Worm (Caenorhabditis elegans) whole organism, L2 larva: ENCODE measurements around the gene ttr-17.
A peak's percentile ranks its signal among the peaks of the same experiment; 100 is the strongest.

Source experiments
- C34F6.9 ChIP-seq: fragments of 150-350 bp; optimal IDR thresholded peaks from 2 replicates; lab custom pipeline; 2014; ENCODE audit warnings: missing biosample characterization, missing genetic modification characterization
- F13H6.1 ChIP-seq: sonication (generic microtip); optimal IDR thresholded peaks from 2 replicates; lab custom pipeline; 2016; ENCODE audit warnings: missing genetic modification characterization, missing compliant biosample characterization
- R02D3.7 ChIP-seq: fragments of 150-350 bp; optimal IDR thresholded peaks from 2 replicates; lab custom pipeline; 2014; ENCODE audit warnings: missing biosample characterization, missing genetic modification characterization
- Y55F3AM.14 ChIP-seq: fragments of 200-800 bp; sonication (Bioruptor generic); optimal IDR thresholded peaks from 2 replicates; lab custom pipeline; 2018; ENCODE audit warnings: mild to moderate bottlenecking, missing genetic modification characterization, missing compliant biosample characterization
- ZK546.5 ChIP-seq: sonication (generic microtip); optimal IDR thresholded peaks from 2 replicates; lab custom pipeline; 2017; ENCODE audit warnings: missing biosample characterization, missing genetic modification characterization
- alr-1 ChIP-seq: fragments of 150-350 bp; optimal IDR thresholded peaks from 2 replicates; lab custom pipeline; 2014; ENCODE audit warnings: missing biosample characterization, missing genetic modification characterization
- aly-2 ChIP-seq: fragments of 150-350 bp; optimal IDR thresholded peaks from 2 replicates; lab custom pipeline; 2014; ENCODE audit warnings: missing biosample characterization, missing genetic modification characterization
- ama-1 ChIP-seq: fragments of 150-350 bp; optimal IDR thresholded peaks from 2 replicates; lab custom pipeline; 2018; ENCODE audit warnings: inconsistent platforms
- blmp-1 ChIP-seq: sonication (generic microtip); optimal IDR thresholded peaks from 2 replicates; lab custom pipeline; 2017; ENCODE audit warnings: missing genetic modification characterization, mild to moderate bottlenecking, missing compliant biosample characterization, antibody characterized with exemption, moderate library complexity; ENCODE audit not compliant: insufficient read depth
- ceh-16 ChIP-seq: fragments of 150-350 bp; optimal IDR thresholded peaks from 2 replicates; lab custom pipeline; 2014; ENCODE audit warnings: missing biosample characterization, missing genetic modification characterization
- ceh-82 ChIP-seq: fragments of 150-350 bp; optimal IDR thresholded peaks from 2 replicates; lab custom pipeline; 2014; ENCODE audit warnings: missing biosample characterization, missing genetic modification characterization
- crh-2 ChIP-seq: sonication (generic microtip); optimal IDR thresholded peaks from 2 replicates; lab custom pipeline; 2017; ENCODE audit warnings: missing biosample characterization, missing genetic modification characterization
- dmd-4 ChIP-seq: sonication (generic microtip); optimal IDR thresholded peaks from 2 replicates; lab custom pipeline; 2017; ENCODE audit warnings: missing biosample characterization, missing genetic modification characterization
- egl-27 ChIP-seq: sonication (generic microtip); optimal IDR thresholded peaks from 3 replicates; lab custom pipeline; 2017; ENCODE audit warnings: missing biosample characterization, missing genetic modification reagents, missing genetic modification characterization
- elt-1 ChIP-seq: fragments of 150-350 bp; optimal IDR thresholded peaks from 2 replicates; lab custom pipeline; 2014; ENCODE audit warnings: missing biosample characterization, missing genetic modification characterization
- elt-3 ChIP-seq: sonication (generic microtip); optimal IDR thresholded peaks from 2 replicates; lab custom pipeline; 2017; ENCODE audit warnings: missing biosample characterization, missing genetic modification characterization
- fos-1 ChIP-seq: fragments of 150-350 bp; optimal IDR thresholded peaks from 2 replicates; lab custom pipeline; 2014; ENCODE audit warnings: missing biosample characterization, missing genetic modification characterization
- gmeb-1 ChIP-seq: fragments of 150-350 bp; optimal IDR thresholded peaks from 2 replicates; lab custom pipeline; 2014; ENCODE audit warnings: missing biosample characterization, missing genetic modification characterization
- lin-11 ChIP-seq: fragments of 150-350 bp; sonication (generic microtip); optimal IDR thresholded peaks from 2 replicates; lab custom pipeline; 2014; ENCODE audit warnings: missing biosample characterization, missing genetic modification characterization, inconsistent platforms, mixed read lengths
- lin-13 ChIP-seq: fragments of 150-350 bp; optimal IDR thresholded peaks from 2 replicates; lab custom pipeline; 2014; ENCODE audit warnings: missing biosample characterization, missing genetic modification reagents, missing genetic modification characterization
- lin-39 ChIP-seq: fragments of 150-350 bp; optimal IDR thresholded peaks from 2 replicates; lab custom pipeline; 2014; ENCODE audit warnings: missing biosample characterization, missing genetic modification reagents, missing genetic modification characterization
- lsy-2 ChIP-seq, 2 experiments: fragments of 150-350 bp in 1 of 2; sonication (generic microtip) in 1 of 2; optimal IDR thresholded peaks; 2 replicates each; lab custom pipeline; 2014 to 2017; ENCODE audit warnings: missing biosample characterization in 2 of 2, missing genetic modification characterization in 2 of 2
- mab-5 ChIP-seq: fragments of 150-350 bp; optimal IDR thresholded peaks from 2 replicates; lab custom pipeline; 2014; ENCODE audit warnings: missing biosample characterization, missing genetic modification characterization
- mbf-1 ChIP-seq: sonication (generic microtip); optimal IDR thresholded peaks from 2 replicates; lab custom pipeline; 2017; ENCODE audit warnings: missing biosample characterization, missing genetic modification characterization
- mdl-1 ChIP-seq, 2 experiments: fragments of 150-350 bp in 1 of 2; sonication (generic microtip) in 1 of 2; optimal IDR thresholded peaks; 2 replicates each; lab custom pipeline; 2017; ENCODE audit warnings: missing biosample characterization in 2 of 2, missing genetic modification characterization in 2 of 2
- nhr-10 ChIP-seq: sonication (generic microtip); optimal IDR thresholded peaks from 2 replicates; lab custom pipeline; 2017; ENCODE audit warnings: missing biosample characterization, missing genetic modification characterization
- nhr-11 ChIP-seq: fragments of 150-350 bp; optimal IDR thresholded peaks from 2 replicates; lab custom pipeline; 2014; ENCODE audit warnings: missing biosample characterization, missing genetic modification characterization
- nhr-12 ChIP-seq: fragments of 150-350 bp; optimal IDR thresholded peaks from 2 replicates; lab custom pipeline; 2014; ENCODE audit warnings: missing biosample characterization, missing genetic modification characterization
- nhr-129 ChIP-seq: fragments of 150-350 bp; optimal IDR thresholded peaks from 2 replicates; lab custom pipeline; 2014; ENCODE audit warnings: missing biosample characterization, missing genetic modification characterization
- nhr-21 ChIP-seq: fragments of 150-350 bp; optimal IDR thresholded peaks from 2 replicates; lab custom pipeline; 2014; ENCODE audit warnings: missing biosample characterization, missing genetic modification characterization
- nhr-23 ChIP-seq: fragments of 150-350 bp; optimal IDR thresholded peaks from 2 replicates; lab custom pipeline; 2014; ENCODE audit warnings: missing biosample characterization, missing genetic modification reagents, missing genetic modification characterization
- nhr-237 ChIP-seq: fragments of 150-350 bp; optimal IDR thresholded peaks from 2 replicates; lab custom pipeline; 2014; ENCODE audit warnings: missing biosample characterization, missing genetic modification characterization
- nhr-25 ChIP-seq: fragments of 150-350 bp; sonication (generic microtip); optimal IDR thresholded peaks from 3 replicates; lab custom pipeline; 2014; ENCODE audit warnings: missing biosample characterization, missing genetic modification characterization
- nhr-6 ChIP-seq: fragments of 150-350 bp; optimal IDR thresholded peaks from 2 replicates; lab custom pipeline; 2014; ENCODE audit warnings: missing biosample characterization, missing genetic modification characterization
- nhr-77 ChIP-seq: fragments of 150-350 bp; optimal IDR thresholded peaks from 2 replicates; lab custom pipeline; 2014; ENCODE audit warnings: missing biosample characterization, missing genetic modification characterization
- peb-1 ChIP-seq: fragments of 150-350 bp; optimal IDR thresholded peaks from 2 replicates; lab custom pipeline; 2014; ENCODE audit warnings: missing biosample characterization, missing genetic modification characterization
- sem-4 ChIP-seq: fragments of 150-350 bp; optimal IDR thresholded peaks from 2 replicates; lab custom pipeline; 2014; ENCODE audit warnings: missing biosample characterization, missing genetic modification reagents, missing genetic modification characterization
- skn-1 ChIP-seq: sonication (generic microtip); optimal IDR thresholded peaks from 2 replicates; lab custom pipeline; 2017; ENCODE audit warnings: missing biosample characterization, missing genetic modification characterization
- sma-3 ChIP-seq: sonication (generic microtip); optimal IDR thresholded peaks from 2 replicates; lab custom pipeline; 2016; ENCODE audit warnings: missing genetic modification reagents, missing genetic modification characterization, missing compliant biosample characterization
- sma-9 ChIP-seq, 2 experiments: fragments of 150-350 bp in 1 of 2; sonication (generic microtip) in 1 of 2; optimal IDR thresholded peaks; 2 replicates each; lab custom pipeline; 2014 to 2016; ENCODE audit warnings: missing genetic modification characterization in 2 of 2, mild to moderate bottlenecking in 1 of 2, missing biosample characterization in 1 of 2, missing compliant biosample characterization in 1 of 2, missing genetic modification reagents in 1 of 2, moderate library complexity in 1 of 2
- snpc-4 ChIP-seq: fragments of 150-350 bp; optimal IDR thresholded peaks from 2 replicates; lab custom pipeline; 2014; ENCODE audit warnings: missing biosample characterization, missing genetic modification characterization
- unc-39 ChIP-seq: fragments of 150-350 bp; optimal IDR thresholded peaks from 2 replicates; lab custom pipeline; 2014; ENCODE audit warnings: missing biosample characterization, missing genetic modification characterization
- unc-55 ChIP-seq: fragments of 150-350 bp; sonication (generic microtip); optimal IDR thresholded peaks from 3 replicates; lab custom pipeline; 2014; ENCODE audit warnings: missing biosample characterization, missing genetic modification reagents, missing genetic modification characterization
- unc-62 ChIP-seq: fragments of 150-350 bp; optimal IDR thresholded peaks from 2 replicates; lab custom pipeline; 2014; ENCODE audit warnings: missing biosample characterization, missing genetic modification reagents, missing genetic modification characterization
- zag-1 ChIP-seq: fragments of 150-350 bp; optimal IDR thresholded peaks from 2 replicates; lab custom pipeline; 2014; ENCODE audit warnings: missing biosample characterization, missing genetic modification characterization
- ztf-1 ChIP-seq: fragments of 200-800 bp; sonication (Bioruptor generic); conservative IDR thresholded peaks from 2 replicates; pipeline ENCODE4 v1.3.6; 2022; ENCODE audit warnings: missing genetic modification characterization, missing compliant biosample characterization
- ztf-11 ChIP-seq: sonication (generic microtip); optimal IDR thresholded peaks from 2 replicates; lab custom pipeline; 2017; ENCODE audit warnings: missing biosample characterization, missing genetic modification characterization
- ztf-4 ChIP-seq: fragments of 150-350 bp; optimal IDR thresholded peaks from 2 replicates; lab custom pipeline; 2014; ENCODE audit warnings: missing biosample characterization, missing genetic modification characterization

The ttr-17 gene

ce11 chrIV:11019962-11020550 lies 46.8 kb downstream of the ttr-17 start, which contains the start of gene F13H10.8:
Gene F13H10.8, plus strand, starts transcription at chrIV:11020517.
- no peak for TF ChIP-seq dmd-4 (tag; lab: Kevin White, UChicago)
- no peak for TF ChIP-seq sem-4
- no peak for TF ChIP-seq unc-55 (GFP tag; lab: Kevin White, UChicago)
- no peak for TF ChIP-seq mbf-1
- TF ChIP-seq elt-1 (tag; lab: Kevin White, UChicago): no peak
- no peak for TF ChIP-seq ama-1 (lab: Kevin White, UChicago)
- TF ChIP-seq unc-39: no peak
- TF ChIP-seq ztf-1 (GFP tag; lab: Robert Waterston, UW): no peak
- no peak for TF ChIP-seq blmp-1 (tag; lab: Kevin White, UChicago)
- no peak for TF ChIP-seq ztf-11 (tag; lab: Kevin White, UChicago)
- peak; percentile 80 for TF ChIP-seq C34F6.9 (tag; lab: Kevin White, UChicago)
- TF ChIP-seq sma-3 (GFP tag; lab: Kevin White, UChicago): peak; percentile 6
- no peak for TF ChIP-seq mab-5
- TF ChIP-seq nhr-10: no peak
- no peak for TF ChIP-seq ztf-4 (tag; lab: Kevin White, UChicago)
- no peak for TF ChIP-seq gmeb-1
- no peak for TF ChIP-seq lin-11 (tag; lab: Kevin White, UChicago)
- TF ChIP-seq nhr-23 (tag; lab: Kevin White, UChicago): no peak
- TF ChIP-seq sma-9 (GFP tag; optimal IDR thresholded peaks at IDR 0.05; lab: Kevin White, UChicago): no peak
- no peak for TF ChIP-seq sma-9 (tag; optimal IDR thresholded peaks at IDR 0.05; lab: Kevin White, UChicago)
- TF ChIP-seq skn-1 (tag; lab: Kevin White, UChicago): no peak
- no peak for TF ChIP-seq R02D3.7 (tag; lab: Kevin White, UChicago)
- no peak for TF ChIP-seq nhr-11 (tag; lab: Kevin White, UChicago)
- peak; percentile 17 for TF ChIP-seq nhr-129 (tag; lab: Kevin White, UChicago)
- TF ChIP-seq ceh-82 (tag; lab: Kevin White, UChicago): no peak
- no peak for TF ChIP-seq lin-39
- peak; percentile 33 for TF ChIP-seq F13H6.1
- no peak for TF ChIP-seq aly-2 (tag; lab: Kevin White, UChicago)
- TF ChIP-seq lin-13 (GFP tag; lab: Kevin White, UChicago): peak; percentile 27
- no peak for TF ChIP-seq elt-3 (tag; lab: Kevin White, UChicago)
- no peak for TF ChIP-seq snpc-4
- no peak for TF ChIP-seq mdl-1 (tag; optimal IDR thresholded peaks at IDR 0.05; lab: Kevin White, UChicago)
- TF ChIP-seq ZK546.5 (tag; lab: Kevin White, UChicago): no peak
- peak in 1 of 2 experiments; percentile 42 for TF ChIP-seq lsy-2 (tag; optimal IDR thresholded peaks at IDR 0.05; lab: Kevin White, UChicago)
- TF ChIP-seq zag-1 (tag; lab: Kevin White, UChicago): no peak
- no peak for TF ChIP-seq ceh-16 (tag; lab: Kevin White, UChicago)
- no peak for TF ChIP-seq peb-1 (tag; lab: Kevin White, UChicago)
- no peak for TF ChIP-seq egl-27 (tag; lab: Kevin White, UChicago)
- no peak for TF ChIP-seq nhr-21 (tag; lab: Kevin White, UChicago)
- peak; percentile 48 for TF ChIP-seq crh-2
- TF ChIP-seq nhr-25: peak; percentile 0
- no peak for TF ChIP-seq alr-1
- no peak for TF ChIP-seq nhr-237 (tag; lab: Kevin White, UChicago)
- TF ChIP-seq nhr-6 (tag; lab: Kevin White, UChicago): no peak
- TF ChIP-seq nhr-12 (tag; lab: Kevin White, UChicago): no peak
- no peak for TF ChIP-seq Y55F3AM.14 (GFP tag; lab: Kevin White, UChicago)
- TF ChIP-seq nhr-77 (tag; lab: Kevin White, UChicago): no peak
- peak; percentile 93 for TF ChIP-seq fos-1
- no peak for TF ChIP-seq unc-62 (GFP tag; lab: Kevin White, UChicago)
